Worm (Caenorhabditis elegans) whole organism, late embryonic: ENCODE data around the gene T19D12.1.
"Not testable (repeated sequence)": the region's sequence is repeated elsewhere in the genome, so short reads cannot be mapped to it uniquely, and the experiment has no call there.

Experiments
- F13H6.1 ChIP-seq: sonication (generic microtip); optimal IDR thresholded peaks from 2 replicates; lab custom pipeline; 2016; ENCODE audit warnings: missing genetic modification characterization, missing compliant biosample characterization
- K02D7.2 ChIP-seq: sonication (generic microtip); optimal IDR thresholded peaks from 2 replicates; lab custom pipeline; 2017; ENCODE audit warnings: mild to moderate bottlenecking, missing genetic modification characterization, missing compliant biosample characterization
- T23F11.4 ChIP-seq: fragments of 200-800 bp; sonication (Bioruptor generic); optimal IDR thresholded peaks from 2 replicates; lab custom pipeline; 2018; ENCODE audit warnings: mild to moderate bottlenecking, missing genetic modification characterization, missing compliant biosample characterization
- ahr-1 ChIP-seq: sonication (generic microtip); optimal IDR thresholded peaks from 2 replicates; lab custom pipeline; 2016; ENCODE audit warnings: missing genetic modification characterization, missing compliant biosample characterization
- ceh-18 ChIP-seq: sonication (generic microtip); optimal IDR thresholded peaks from 2 replicates; lab custom pipeline; 2016; ENCODE audit warnings: missing genetic modification characterization, missing compliant biosample characterization
- ceh-19 ChIP-seq: fragments of 200-800 bp; sonication (Bioruptor generic); optimal IDR thresholded peaks from 2 replicates; lab custom pipeline; 2018; ENCODE audit warnings: mild to moderate bottlenecking, missing genetic modification characterization, missing compliant biosample characterization
- ceh-22 ChIP-seq: sonication (generic microtip); optimal IDR thresholded peaks from 2 replicates; lab custom pipeline; 2017; ENCODE audit warnings: missing biosample characterization, missing genetic modification characterization
- ceh-24 ChIP-seq: sonication (generic microtip); optimal IDR thresholded peaks from 2 replicates; lab custom pipeline; 2016; ENCODE audit warnings: mild to moderate bottlenecking, missing genetic modification characterization, missing compliant biosample characterization
- ceh-31 ChIP-seq: sonication (generic microtip); optimal IDR thresholded peaks from 2 replicates; lab custom pipeline; 2016; ENCODE audit warnings: missing genetic modification characterization, missing compliant biosample characterization
- ceh-45 ChIP-seq: fragments of 200-800 bp; sonication (Bioruptor generic); IDR thresholded peaks from 2 replicates; pipeline ENCODE4 v1.3.6; 2022; ENCODE audit warnings: missing genetic modification reagents, missing genetic modification characterization, missing compliant biosample characterization
- ceh-9 ChIP-seq: sonication (generic microtip); optimal IDR thresholded peaks from 2 replicates; lab custom pipeline; 2016; ENCODE audit warnings: mild to moderate bottlenecking, missing genetic modification characterization, inconsistent platforms, missing compliant biosample characterization
- dmd-4 ChIP-seq: sonication (generic microtip); optimal IDR thresholded peaks from 2 replicates; lab custom pipeline; 2016; ENCODE audit warnings: borderline replicate concordance, missing genetic modification characterization, missing compliant biosample characterization
- elt-2 ChIP-seq: sonication (generic microtip); optimal IDR thresholded peaks from 2 replicates; lab custom pipeline; 2016; ENCODE audit warnings: missing genetic modification reagents, missing genetic modification characterization, missing compliant biosample characterization
- ets-4 ChIP-seq: sonication (generic microtip); optimal IDR thresholded peaks from 2 replicates; lab custom pipeline; 2016; ENCODE audit warnings: missing genetic modification characterization, missing compliant biosample characterization
- fax-1 ChIP-seq: sonication (generic microtip); optimal IDR thresholded peaks from 2 replicates; lab custom pipeline; 2016; ENCODE audit warnings: missing genotype, missing genetic modification characterization, missing compliant biosample characterization
- fkh-10 ChIP-seq: fragments of 150-350 bp; optimal IDR thresholded peaks from 2 replicates; lab custom pipeline; 2014; ENCODE audit warnings: missing biosample characterization, missing genetic modification reagents, missing genetic modification characterization
- fkh-6 ChIP-seq: sonication (generic microtip); optimal IDR thresholded peaks from 2 replicates; lab custom pipeline; 2016; ENCODE audit warnings: missing genetic modification characterization, missing compliant biosample characterization
- hlh-13 ChIP-seq: fragments of 200-800 bp; sonication (Bioruptor generic); optimal IDR thresholded peaks from 2 replicates; lab custom pipeline; 2018; ENCODE audit warnings: mild to moderate bottlenecking, missing genetic modification characterization, missing compliant biosample characterization
- hlh-15 ChIP-seq: sonication (generic microtip); optimal IDR thresholded peaks from 2 replicates; lab custom pipeline; 2016; ENCODE audit warnings: missing genetic modification characterization, missing compliant biosample characterization
- hlh-6 ChIP-seq: sonication (generic microtip); optimal IDR thresholded peaks from 2 replicates; lab custom pipeline; 2016; ENCODE audit warnings: missing genotype, missing genetic modification characterization, missing compliant biosample characterization
- hlh-8 ChIP-seq: sonication (generic microtip); optimal IDR thresholded peaks from 2 replicates; lab custom pipeline; 2016; ENCODE audit warnings: missing genotype, missing genetic modification characterization, missing compliant biosample characterization
- lim-6 ChIP-seq: sonication (generic microtip); optimal IDR thresholded peaks from 2 replicates; lab custom pipeline; 2016; ENCODE audit warnings: missing genetic modification characterization, missing compliant biosample characterization
- mec-3 ChIP-seq: sonication (generic microtip); optimal IDR thresholded peaks from 2 replicates; lab custom pipeline; 2016; ENCODE audit warnings: borderline replicate concordance, missing genetic modification characterization, missing compliant biosample characterization
- nfya-1 ChIP-seq: sonication (generic microtip); optimal IDR thresholded peaks from 2 replicates; lab custom pipeline; 2017; ENCODE audit warnings: missing genetic modification characterization, mild to moderate bottlenecking, missing compliant biosample characterization, antibody characterized with exemption, moderate library complexity
- nhr-11 ChIP-seq: fragments of 150-350 bp; optimal IDR thresholded peaks from 2 replicates; lab custom pipeline; 2014; ENCODE audit warnings: missing biosample characterization, missing genetic modification characterization
- nhr-232 ChIP-seq: sonication (generic microtip); optimal IDR thresholded peaks from 2 replicates; lab custom pipeline; 2016; ENCODE audit warnings: missing genetic modification characterization, missing compliant biosample characterization
- pax-1 ChIP-seq: fragments of 150-350 bp; optimal IDR thresholded peaks from 2 replicates; lab custom pipeline; 2014; ENCODE audit warnings: missing biosample characterization, missing genetic modification characterization
- ref-2 ChIP-seq: sonication (generic microtip); optimal IDR thresholded peaks from 2 replicates; lab custom pipeline; 2016; ENCODE audit warnings: missing genetic modification characterization, missing compliant biosample characterization
- sdc-2 ChIP-seq: sonication (generic microtip); optimal IDR thresholded peaks from 2 replicates; lab custom pipeline; 2016; ENCODE audit warnings: missing genotype, missing genetic modification characterization, missing compliant biosample characterization
- sox-2 ChIP-seq: fragments of 200-800 bp; sonication (Bioruptor generic); IDR thresholded peaks from 2 replicates; pipeline ENCODE4 v1.3.6; 2022; ENCODE audit warnings: missing genetic modification reagents, missing genetic modification characterization, missing compliant biosample characterization
- sox-4 ChIP-seq: sonication (generic microtip); optimal IDR thresholded peaks from 2 replicates; lab custom pipeline; 2017; ENCODE audit warnings: mild to moderate bottlenecking, missing genetic modification characterization, inconsistent platforms, missing compliant biosample characterization
- tbx-7 ChIP-seq: sonication (generic microtip); optimal IDR thresholded peaks from 2 replicates; lab custom pipeline; 2016; ENCODE audit warnings: missing genotype, missing genetic modification characterization, missing compliant biosample characterization
- unc-3 ChIP-seq, 2 experiments: fragments of 200-800 bp in 1 of 2; sonication (Bioruptor generic) in 1 of 2; sonication (generic microtip) in 1 of 2; conservative IDR thresholded peaks in 1 of 2; optimal IDR thresholded peaks in 1 of 2; 2 replicates each; pipeline versions ENCODE4 v1.3.6 to Lab custom; 2016 to 2022; ENCODE audit warnings: missing compliant biosample characterization in 2 of 2, missing genetic modification characterization in 2 of 2, missing genetic modification reagents in 1 of 2
- unc-55 ChIP-seq: sonication (generic microtip); optimal IDR thresholded peaks from 2 replicates; lab custom pipeline; 2017; ENCODE audit warnings: missing biosample characterization, missing genetic modification reagents, missing genetic modification characterization
- unc-86 ChIP-seq: sonication (generic microtip); optimal IDR thresholded peaks from 2 replicates; lab custom pipeline; 2016; ENCODE audit warnings: missing genetic modification characterization, missing compliant biosample characterization
- zip-5 ChIP-seq: sonication (generic microtip); optimal IDR thresholded peaks from 2 replicates; lab custom pipeline; 2016; ENCODE audit warnings: missing genetic modification characterization, missing compliant biosample characterization

Gene T19D12.1

ce11 chrII:6627182-6627581 is 39.5 kb upstream of the T19D12.1 start, which contains the start of the genes F54H5.5 and F54H5.2:
Gene F54H5.5 (minus strand): TSS chrII:6627282.
Gene F54H5.2 (plus strand): TSS chrII:6627484.
- TF ChIP-seq zip-5, nhr-11, tbx-7: not testable (repeated sequence)

ce11 chrII:6628397-6628796 is 38.3 kb upstream of the T19D12.1 start:
- no peak for TF ChIP-seq F13H6.1 (tag; lab: Kevin White, UChicago)
- no peak for TF ChIP-seq ahr-1 (tag; lab: Kevin White, UChicago)
- TF ChIP-seq elt-2 (tag; lab: Kevin White, UChicago): no peak
- TF ChIP-seq hlh-13: no peak
- TF ChIP-seq hlh-8 (tag; lab: Kevin White, UChicago): no peak
- TF ChIP-seq nhr-232: no peak
- no peak for TF ChIP-seq ceh-45 (GFP tag; lab: Robert Waterston, UW)
- no peak for TF ChIP-seq nhr-11
- TF ChIP-seq sdc-2 (tag; lab: Kevin White, UChicago): no peak
- no peak for TF ChIP-seq mec-3 (tag; lab: Kevin White, UChicago)
- no peak for TF ChIP-seq ets-4 (tag; lab: Kevin White, UChicago)
- no peak for TF ChIP-seq T23F11.4 (GFP tag; lab: Kevin White, UChicago)
- no peak for TF ChIP-seq ceh-31
- no peak for TF ChIP-seq hlh-6 (tag; lab: Kevin White, UChicago)
- TF ChIP-seq pax-1 (tag; lab: Kevin White, UChicago): no peak

ce11 chrII:6629775-6630174 is 36.9 kb upstream of the T19D12.1 start:
- no peak for TF ChIP-seq ceh-24
- TF ChIP-seq sox-4 (tag; lab: Kevin White, UChicago): no peak
- TF ChIP-seq mec-3 (tag; lab: Kevin White, UChicago): no peak
- no peak for TF ChIP-seq nfya-1 (tag; lab: Kevin White, UChicago)
- no peak for TF ChIP-seq ceh-31
- TF ChIP-seq hlh-6 (tag; lab: Kevin White, UChicago): no peak

- TF ChIP-seq dmd-4 (tag; lab: Kevin White, UChicago) (no peak), lim-6 (tag; lab: Kevin White, UChicago) (no peak), ahr-1 (tag; lab: Kevin White, UChicago) (no peak), fkh-10 (GFP tag; lab: Kevin White, UChicago) (no peak), elt-2 (tag; lab: Kevin White, UChicago) (no peak)
- TF ChIP-seq, all 69 proteins: peak for 0
These were observed 35.9 kb upstream of the T19D12.1 start, which contains the start of gene T19D12.4 for ce11 chrII:6630811-6631210. Gene T19D12.4 (plus strand): TSS chrII:6631105.

- TF ChIP-seq fax-1 (no peak), fkh-6 (tag; lab: Kevin White, UChicago) (no peak), sdc-2 (tag; lab: Kevin White, UChicago) (no peak), K02D7.2 (tag; lab: Kevin White, UChicago) (no peak), ref-2 (tag; lab: Kevin White, UChicago) (no peak), nfya-1 (tag; lab: Kevin White, UChicago) (no peak)
These were observed 34.7 kb upstream of the T19D12.1 start for ce11 chrII:6631995-6632394.

ce11 chrII:6636136-6636535 is 30.6 kb upstream of the T19D12.1 start, which contains the start of gene T19D12.5:
Gene T19D12.5 (minus strand): TSS chrII:6636236.
- no peak for TF ChIP-seq sdc-2 (tag; lab: Kevin White, UChicago)
- no peak for TF ChIP-seq hlh-8 (tag; lab: Kevin White, UChicago)
- no peak for TF ChIP-seq ceh-24
- no peak for TF ChIP-seq ceh-22 (tag; lab: Kevin White, UChicago)
- TF ChIP-seq unc-3 (GFP tag; conservative IDR thresholded peaks at IDR 0.05; lab: Robert Waterston, UW): no peak
- no peak for TF ChIP-seq unc-3 (tag; optimal IDR thresholded peaks at IDR 0.05; lab: Kevin White, UChicago)
- TF ChIP-seq T23F11.4 (GFP tag; lab: Kevin White, UChicago): no peak
- no peak for TF ChIP-seq nhr-232
- no peak for TF ChIP-seq ets-4 (tag; lab: Kevin White, UChicago)
- TF ChIP-seq ref-2 (tag; lab: Kevin White, UChicago): no peak
- no peak for TF ChIP-seq zip-5
- no peak for TF ChIP-seq sox-2
- no peak for TF ChIP-seq fkh-6 (tag; lab: Kevin White, UChicago)
- no peak for TF ChIP-seq ceh-19 (GFP tag; lab: Kevin White, UChicago)
- TF ChIP-seq ceh-45 (GFP tag; lab: Robert Waterston, UW): no peak
- TF ChIP-seq ceh-9 (tag; lab: Kevin White, UChicago): no peak
- no peak for TF ChIP-seq ceh-18 (tag; lab: Kevin White, UChicago)
- TF ChIP-seq F13H6.1 (tag; lab: Kevin White, UChicago): no peak
- TF ChIP-seq hlh-15 (tag; lab: Kevin White, UChicago): no peak
- TF ChIP-seq unc-86 (tag; lab: Kevin White, UChicago): no peak
- TF ChIP-seq unc-55: no peak
